Worm (Caenorhabditis elegans) whole organism, L1 larva: ENCODE results near the gene dhs-30.
A peak's percentile ranks its signal among the peaks of the same experiment; 100 is the strongest.

ENCODE experiments used
- C04F5.9 ChIP-seq: sonication (generic microtip); optimal IDR thresholded peaks from 2 replicates; lab custom pipeline; 2016; ENCODE audit warnings: missing genetic modification characterization, missing compliant biosample characterization
- C34B4.2 ChIP-seq: sonication (generic microtip); optimal IDR thresholded peaks from 2 replicates; lab custom pipeline; 2017; ENCODE audit warnings: mild to moderate bottlenecking, missing genetic modification characterization, missing compliant biosample characterization
- alr-1 ChIP-seq: fragments of 200-800 bp; sonication (Bioruptor generic); optimal IDR thresholded peaks from 2 replicates; lab custom pipeline; 2018; ENCODE audit warnings: borderline replicate concordance, mild to moderate bottlenecking, missing genetic modification characterization, missing compliant biosample characterization
- ama-1 ChIP-seq: fragments of 150-350 bp; optimal IDR thresholded peaks from 2 replicates; lab custom pipeline; 2014
- ceh-63 ChIP-seq: fragments of 200-800 bp; sonication (Bioruptor generic); optimal IDR thresholded peaks from 2 replicates; lab custom pipeline; 2018; ENCODE audit warnings: mild to moderate bottlenecking, missing genetic modification characterization, missing compliant biosample characterization
- ceh-82 ChIP-seq, 3 experiments: fragments of 150-350 bp in 1 of 3; sonication (generic microtip) in 2 of 3; optimal IDR thresholded peaks; 2 replicates each; lab custom pipeline; 2014 to 2017; ENCODE audit warnings: missing biosample characterization in 3 of 3, missing genetic modification characterization in 3 of 3
- ceh-88 ChIP-seq: fragments of 200-800 bp; sonication (Bioruptor generic); IDR thresholded peaks from 2 replicates; pipeline ENCODE4 v1.3.6; 2022; ENCODE audit warnings: missing genetic modification characterization, missing compliant biosample characterization
- ceh-90 ChIP-seq: sonication (generic microtip); optimal IDR thresholded peaks from 2 replicates; lab custom pipeline; 2016; ENCODE audit warnings: missing genetic modification characterization, missing compliant biosample characterization
- dsc-1 ChIP-seq: sonication (generic microtip); optimal IDR thresholded peaks from 2 replicates; lab custom pipeline; 2016; ENCODE audit warnings: mild to moderate bottlenecking, missing genetic modification characterization, missing compliant biosample characterization
- efl-1 ChIP-seq, 4 experiments: fragments of 150-350 bp; optimal IDR thresholded peaks in 3 of 4; peaks in 1 of 4; 1 replicate in 1 of 4; 2 replicates in 3 of 4; lab custom pipeline; 2014; ENCODE audit warnings: missing biosample characterization in 2 of 4, missing genetic modification characterization in 2 of 4, missing genetic modification reagents in 2 of 4
- egl-13 ChIP-seq: sonication (generic microtip); optimal IDR thresholded peaks from 2 replicates; lab custom pipeline; 2016; ENCODE audit warnings: missing genotype, missing genetic modification reagents, missing genetic modification characterization, missing compliant biosample characterization
- elt-2 ChIP-seq: sonication (generic microtip); optimal IDR thresholded peaks from 2 replicates; lab custom pipeline; 2016; ENCODE audit warnings: missing genetic modification characterization, mild to moderate bottlenecking, inconsistent platforms, missing compliant biosample characterization, missing genetic modification reagents
- elt-3 ChIP-seq, 6 experiments: fragments of 150-350 bp in 1 of 6; sonication (generic microtip); optimal IDR thresholded peaks; 2 replicates each; lab custom pipeline; 2017 to 2018; ENCODE audit warnings: missing biosample characterization in 6 of 6, missing genetic modification characterization in 6 of 6, inconsistent platforms in 1 of 6
- ets-5 ChIP-seq: fragments of 200-800 bp; sonication (Bioruptor generic); IDR thresholded peaks from 2 replicates; pipeline ENCODE4 v1.3.6; 2022; ENCODE audit warnings: missing genetic modification characterization, missing compliant biosample characterization
- fkh-4 ChIP-seq: sonication (generic microtip); optimal IDR thresholded peaks from 2 replicates; lab custom pipeline; 2016; ENCODE audit warnings: missing compliant biosample characterization, missing genetic modification characterization, borderline replicate concordance
- hlh-4 ChIP-seq: sonication (generic microtip); optimal IDR thresholded peaks from 2 replicates; lab custom pipeline; 2016; ENCODE audit warnings: mild to moderate bottlenecking, missing genetic modification characterization, missing compliant biosample characterization
- hpl-2 ChIP-seq: fragments of 150-350 bp; optimal IDR thresholded peaks from 2 replicates; lab custom pipeline; 2014; ENCODE audit warnings: missing biosample characterization, missing genetic modification reagents, missing genetic modification characterization
- irx-1 ChIP-seq: sonication (generic microtip); optimal IDR thresholded peaks from 2 replicates; lab custom pipeline; 2016; ENCODE audit warnings: missing genetic modification characterization, missing compliant biosample characterization
- jun-1 ChIP-seq: fragments of 150-350 bp; optimal IDR thresholded peaks from 2 replicates; lab custom pipeline; 2014; ENCODE audit warnings: missing biosample characterization, missing genetic modification reagents, missing genetic modification characterization
- lin-13 ChIP-seq: fragments of 150-350 bp; optimal IDR thresholded peaks from 2 replicates; lab custom pipeline; 2014; ENCODE audit warnings: missing biosample characterization, missing genetic modification reagents, missing genetic modification characterization
- lin-15B ChIP-seq: fragments of 150-350 bp; sonication (generic microtip); optimal IDR thresholded peaks from 3 replicates; lab custom pipeline; 2014; ENCODE audit warnings: missing biosample characterization, missing genetic modification characterization
- lin-35 ChIP-seq, 2 experiments: fragments of 150-350 bp; optimal IDR thresholded peaks; 2 replicates each; lab custom pipeline; 2014; ENCODE audit warnings: missing biosample characterization in 2 of 2, missing genetic modification characterization in 2 of 2, missing genetic modification reagents in 2 of 2
- mdl-1 ChIP-seq, 2 experiments: fragments of 150-350 bp; optimal IDR thresholded peaks; 2 replicates each; lab custom pipeline; 2014 to 2017; ENCODE audit warnings: missing biosample characterization in 2 of 2, missing genetic modification characterization in 2 of 2, inconsistent platforms in 1 of 2
- mef-2 ChIP-seq: fragments of 150-350 bp; optimal IDR thresholded peaks from 2 replicates; lab custom pipeline; 2014; ENCODE audit warnings: missing biosample characterization, missing genetic modification characterization
- mep-1 ChIP-seq: fragments of 150-350 bp; optimal IDR thresholded peaks from 2 replicates; lab custom pipeline; 2014; ENCODE audit warnings: missing biosample characterization, missing genetic modification characterization
- nhr-12 ChIP-seq: sonication (generic microtip); optimal IDR thresholded peaks from 2 replicates; lab custom pipeline; 2017; ENCODE audit warnings: missing biosample characterization, missing genetic modification characterization
- nhr-20 ChIP-seq: sonication (generic microtip); optimal IDR thresholded peaks from 2 replicates; lab custom pipeline; 2016; ENCODE audit warnings: mild to moderate bottlenecking, missing genetic modification characterization, missing compliant biosample characterization
- nhr-237 ChIP-seq: fragments of 150-350 bp; optimal IDR thresholded peaks from 2 replicates; lab custom pipeline; 2014; ENCODE audit warnings: missing biosample characterization, missing genetic modification characterization
- nhr-47 ChIP-seq: sonication (generic microtip); optimal IDR thresholded peaks from 2 replicates; lab custom pipeline; 2016; ENCODE audit warnings: mild to moderate bottlenecking, missing genetic modification characterization, moderate library complexity, missing compliant biosample characterization
- nhr-71 ChIP-seq: sonication (generic microtip); optimal IDR thresholded peaks from 2 replicates; lab custom pipeline; 2016; ENCODE audit warnings: mild to moderate bottlenecking, missing genetic modification characterization, moderate library complexity, missing compliant biosample characterization
- nhr-76 ChIP-seq: sonication (generic microtip); optimal IDR thresholded peaks from 2 replicates; lab custom pipeline; 2017; ENCODE audit warnings: missing biosample characterization, missing genetic modification characterization
- nhr-77 ChIP-seq: fragments of 150-350 bp; optimal IDR thresholded peaks from 2 replicates; lab custom pipeline; 2014; ENCODE audit warnings: missing biosample characterization, missing genetic modification characterization
- nhr-84 ChIP-seq: sonication (generic microtip); optimal IDR thresholded peaks from 2 replicates; lab custom pipeline; 2017; ENCODE audit warnings: missing biosample characterization, missing genetic modification characterization
- nhr-90 ChIP-seq: sonication (generic microtip); optimal IDR thresholded peaks from 2 replicates; lab custom pipeline; 2016; ENCODE audit warnings: mild to moderate bottlenecking, missing genetic modification characterization, missing compliant biosample characterization; ENCODE audit not compliant: poor library complexity
- pag-3 ChIP-seq: sonication (generic microtip); optimal IDR thresholded peaks from 2 replicates; lab custom pipeline; 2017; ENCODE audit warnings: missing genetic modification characterization, mild to moderate bottlenecking, missing compliant biosample characterization, antibody characterized with exemption, borderline replicate concordance; ENCODE audit not compliant: insufficient read depth
- pax-3 ChIP-seq: fragments of 200-800 bp; sonication (Bioruptor generic); optimal IDR thresholded peaks from 2 replicates; lab custom pipeline; 2018; ENCODE audit warnings: mild to moderate bottlenecking, missing genetic modification characterization, moderate library complexity, missing compliant biosample characterization
- skn-1 ChIP-seq: fragments of 150-350 bp; optimal IDR thresholded peaks from 2 replicates; lab custom pipeline; 2014; ENCODE audit warnings: missing biosample characterization, missing genetic modification characterization
- snpc-4 ChIP-seq: fragments of 150-350 bp; optimal IDR thresholded peaks from 2 replicates; lab custom pipeline; 2014; ENCODE audit warnings: missing biosample characterization, missing genetic modification characterization
- sox-4 ChIP-seq: sonication (generic microtip); optimal IDR thresholded peaks from 2 replicates; lab custom pipeline; 2016; ENCODE audit warnings: missing genetic modification characterization, missing compliant biosample characterization
- sup-37 ChIP-seq: fragments of 200-800 bp; sonication (Bioruptor generic); optimal IDR thresholded peaks from 2 replicates; lab custom pipeline; 2018; ENCODE audit warnings: mild to moderate bottlenecking, missing genetic modification characterization, missing compliant biosample characterization
- swsn-7 ChIP-seq: sonication (generic microtip); optimal IDR thresholded peaks from 2 replicates; lab custom pipeline; 2016; ENCODE audit warnings: missing genetic modification characterization, missing compliant biosample characterization
- tbx-2 ChIP-seq: sonication (generic microtip); optimal IDR thresholded peaks from 2 replicates; lab custom pipeline; 2016; ENCODE audit warnings: missing genetic modification characterization, missing compliant biosample characterization
- unc-130 ChIP-seq: fragments of 150-350 bp; optimal IDR thresholded peaks from 2 replicates; lab custom pipeline; 2017; ENCODE audit warnings: missing biosample characterization, missing genetic modification characterization, inconsistent platforms
- unc-30 ChIP-seq: sonication (generic microtip); optimal IDR thresholded peaks from 2 replicates; lab custom pipeline; 2017; ENCODE audit warnings: missing biosample characterization, missing genetic modification characterization
- unc-86 ChIP-seq: sonication (generic microtip); optimal IDR thresholded peaks from 2 replicates; lab custom pipeline; 2016; ENCODE audit warnings: missing genetic modification characterization, missing compliant biosample characterization
- unc-98 ChIP-seq: fragments of 200-800 bp; sonication (Bioruptor generic); IDR thresholded peaks from 2 replicates; pipeline ENCODE4 v1.3.6; 2022; ENCODE audit warnings: missing genetic modification characterization, missing compliant biosample characterization
- vab-15 ChIP-seq: sonication (generic microtip); optimal IDR thresholded peaks from 2 replicates; lab custom pipeline; 2017; ENCODE audit warnings: missing genotype, mild to moderate bottlenecking, missing genetic modification characterization, missing compliant biosample characterization
- ztf-11 ChIP-seq, 2 experiments: sonication (generic microtip); optimal IDR thresholded peaks; 2 replicates each; lab custom pipeline; 2016 to 2017; ENCODE audit warnings: missing genetic modification characterization in 2 of 2, missing biosample characterization in 1 of 2, missing compliant biosample characterization in 1 of 2
- ztf-4 ChIP-seq: fragments of 150-350 bp; optimal IDR thresholded peaks from 2 replicates; lab custom pipeline; 2014; ENCODE audit warnings: missing biosample characterization, missing genetic modification characterization

The dhs-30 gene

ce11 chrX:17185696-17186430 lies 49.8 kb downstream of the dhs-30 start, which contains the start of gene sid-3:
TSS of gene sid-3 (plus strand) at chrX:17186380.
- TF ChIP-seq nhr-237 = no peak
- no peak for TF ChIP-seq sox-4 (tag; lab: Kevin White, UChicago)
- no peak for TF ChIP-seq C04F5.9 (tag; lab: Kevin White, UChicago)
- no peak for TF ChIP-seq nhr-84 (tag; lab: Kevin White, UChicago)
- TF ChIP-seq snpc-4 (tag; lab: Kevin White, UChicago) = no peak
- TF ChIP-seq elt-3 (tag; optimal IDR thresholded peaks at IDR 0.05; lab: Kevin White, UChicago) = no peak
- TF ChIP-seq ztf-11 (tag; optimal IDR thresholded peaks at IDR 0.05; lab: Kevin White, UChicago) = no peak
- no peak for TF ChIP-seq unc-30
- peak; percentile 46 for TF ChIP-seq elt-2

ce11 chrX:17184363-17184762 lies 51.3 kb downstream of the dhs-30 start:
- TF ChIP-seq unc-130 (tag; lab: Kevin White, UChicago) (no peak), unc-98 (GFP tag; lab: Robert Waterston, UW) (no peak), C34B4.2 (no peak), nhr-77 (tag; lab: Kevin White, UChicago) (peak; percentile 42), sox-4 (tag; lab: Kevin White, UChicago) (no peak), ceh-90 (tag; lab: Kevin White, UChicago) (no peak), mef-2 (no peak), mep-1 (tag; lab: Kevin White, UChicago) (peak; percentile 85), lin-15B (no peak), mdl-1 (tag; optimal IDR thresholded peaks at IDR 0.05; lab: Kevin White, UChicago) (peak in 1 of 2 experiments; percentile 92), sup-37 (GFP tag; lab: Kevin White, UChicago) (no peak), nhr-47 (tag; lab: Kevin White, UChicago) (peak; percentile 67), nhr-20 (peak; percentile 79), egl-13 (tag; lab: Kevin White, UChicago) (peak; percentile 31), nhr-76 (tag; lab: Kevin White, UChicago) (no peak), pag-3 (tag; lab: Kevin White, UChicago) (no peak), fkh-4 (tag; lab: Kevin White, UChicago) (no peak), ceh-82 (tag; optimal IDR thresholded peaks at IDR 0.05; lab: Kevin White, UChicago) (peak; percentile 71 to 89 (median 86)), efl-1 (optimal IDR thresholded peaks at IDR 0.05; lab: Kevin White, UChicago) (peak; percentile 50 to 68), efl-1 (GFP tag; optimal IDR thresholded peaks at IDR 0.05 in 1 of 2; lab: Kevin White, UChicago) (peak in 1 of 2 experiments; percentile 93), unc-86 (tag; lab: Kevin White, UChicago) (peak; percentile 24), ets-5 (GFP tag; lab: Robert Waterston, UW) (no peak), nhr-12 (no peak), vab-15 (tag; lab: Kevin White, UChicago) (no peak), nhr-71 (tag; lab: Kevin White, UChicago) (peak; percentile 75), nhr-90 (peak; percentile 18), skn-1 (tag; lab: Kevin White, UChicago) (peak; percentile 81), nhr-84 (tag; lab: Kevin White, UChicago) (no peak), ceh-63 (no peak), alr-1 (tag; lab: Kevin White, UChicago) (no peak), irx-1 (peak; percentile 2), lin-13 (GFP tag; lab: Kevin White, UChicago) (no peak), jun-1 (tag; lab: Kevin White, UChicago) (peak; percentile 85), ztf-4 (tag; lab: Kevin White, UChicago) (no peak), hpl-2 (GFP tag; lab: Kevin White, UChicago) (no peak), hlh-4 (tag; lab: Kevin White, UChicago) (no peak), tbx-2 (peak; percentile 54), ztf-11 (tag; optimal IDR thresholded peaks at IDR 0.05; lab: Kevin White, UChicago) (no peak), lin-35 (GFP tag; optimal IDR thresholded peaks at IDR 0.05; lab: Kevin White, UChicago) (peak; percentile 29 to 64), ama-1 (lab: Kevin White, UChicago) (no peak), pax-3 (no peak), ceh-88 (GFP tag; lab: Robert Waterston, UW) (no peak), dsc-1 (tag; lab: Kevin White, UChicago) (peak; percentile 46), swsn-7 (tag; lab: Kevin White, UChicago) (peak; percentile 59)
